Worm (Caenorhabditis elegans) whole organism, mixed stage, embryonic: ENCODE measurements around the gene F40F8.1.

Experiments
- M03D4.4 ChIP-seq: sonication (generic microtip); optimal IDR thresholded peaks from 2 replicates; lab custom pipeline; 2017; ENCODE audit warnings: mild to moderate bottlenecking, missing genetic modification characterization, missing compliant biosample characterization
- bed-3 ChIP-seq: fragments of 200-800 bp; sonication (Bioruptor generic); optimal IDR thresholded peaks from 3 replicates; lab custom pipeline; 2018; ENCODE audit warnings: mild to moderate bottlenecking, missing genetic modification characterization, moderate library complexity, missing compliant biosample characterization
- blmp-1 ChIP-seq: fragments of 150-350 bp; optimal IDR thresholded peaks from 2 replicates; lab custom pipeline; 2014; ENCODE audit warnings: missing biosample characterization, missing genetic modification characterization
- ceh-39 ChIP-seq: fragments of 150-350 bp; optimal IDR thresholded peaks from 2 replicates; lab custom pipeline; 2014; ENCODE audit warnings: missing biosample characterization, missing genetic modification characterization
- ceh-43 ChIP-seq: fragments of 200-800 bp; sonication (Bioruptor generic); optimal IDR thresholded peaks from 2 replicates; lab custom pipeline; 2018; ENCODE audit warnings: mild to moderate bottlenecking, missing genetic modification characterization, moderate library complexity, missing compliant biosample characterization
- ceh-83 ChIP-seq: fragments of 200-800 bp; sonication (Bioruptor generic); optimal IDR thresholded peaks from 2 replicates; lab custom pipeline; 2018; ENCODE audit warnings: mild to moderate bottlenecking, missing genetic modification characterization, missing compliant biosample characterization
- ces-1 ChIP-seq: fragments of 150-350 bp; optimal IDR thresholded peaks from 2 replicates; lab custom pipeline; 2014; ENCODE audit warnings: missing biosample characterization, missing genetic modification reagents, missing genetic modification characterization
- cnd-1 ChIP-seq: fragments of 200-800 bp; sonication (Bioruptor generic); optimal IDR thresholded peaks from 2 replicates; lab custom pipeline; 2018; ENCODE audit warnings: mild to moderate bottlenecking, missing genetic modification characterization, missing compliant biosample characterization
- drap-1 ChIP-seq: fragments of 200-800 bp; sonication (Bioruptor generic); optimal IDR thresholded peaks from 3 replicates; lab custom pipeline; 2018; ENCODE audit warnings: mild to moderate bottlenecking, missing genetic modification characterization, missing compliant biosample characterization
- elt-1 ChIP-seq: sonication (generic microtip); optimal IDR thresholded peaks from 2 replicates; lab custom pipeline; 2017; ENCODE audit warnings: missing genetic modification characterization, mild to moderate bottlenecking, missing compliant biosample characterization, antibody characterized with exemption, moderate library complexity, borderline replicate concordance; ENCODE audit not compliant: insufficient read depth
- elt-3 ChIP-seq: fragments of 150-350 bp; optimal IDR thresholded peaks from 2 replicates; lab custom pipeline; 2014; ENCODE audit warnings: missing biosample characterization, missing genetic modification characterization
- flh-1 ChIP-seq: fragments of 200-800 bp; sonication (Bioruptor generic); optimal IDR thresholded peaks from 2 replicates; lab custom pipeline; 2018; ENCODE audit warnings: mild to moderate bottlenecking, missing genetic modification characterization, moderate library complexity, missing compliant biosample characterization
- ham-2 ChIP-seq: fragments of 200-800 bp; sonication (Bioruptor generic); optimal IDR thresholded peaks from 2 replicates; lab custom pipeline; 2018; ENCODE audit warnings: mild to moderate bottlenecking, missing genetic modification characterization, missing compliant biosample characterization
- hlh-1 ChIP-seq: fragments of 150-350 bp; optimal IDR thresholded peaks from 2 replicates; lab custom pipeline; 2014; ENCODE audit warnings: missing biosample characterization, missing genetic modification reagents, missing genetic modification characterization
- lin-13 ChIP-seq: fragments of 150-350 bp; optimal IDR thresholded peaks from 2 replicates; lab custom pipeline; 2014; ENCODE audit warnings: missing biosample characterization, missing genetic modification characterization
- mab-5 ChIP-seq: fragments of 150-350 bp; optimal IDR thresholded peaks from 2 replicates; lab custom pipeline; 2014; ENCODE audit warnings: missing biosample characterization, missing genetic modification characterization
- mep-1 ChIP-seq: fragments of 150-350 bp; optimal IDR thresholded peaks from 2 replicates; lab custom pipeline; 2017; ENCODE audit warnings: missing biosample characterization, missing genetic modification reagents, missing genetic modification characterization, inconsistent platforms
- mls-2 ChIP-seq: sonication (generic microtip); optimal IDR thresholded peaks from 2 replicates; lab custom pipeline; 2016; ENCODE audit warnings: mild to moderate bottlenecking, missing genetic modification characterization, moderate library complexity, missing compliant biosample characterization
- nhr-12 ChIP-seq: fragments of 150-350 bp; optimal IDR thresholded peaks from 2 replicates; lab custom pipeline; 2014; ENCODE audit warnings: missing biosample characterization, missing genetic modification characterization
- nhr-2 ChIP-seq: fragments of 150-350 bp; optimal IDR thresholded peaks from 2 replicates; lab custom pipeline; 2014; ENCODE audit warnings: missing biosample characterization, missing genetic modification characterization
- nhr-237 ChIP-seq: fragments of 150-350 bp; optimal IDR thresholded peaks from 2 replicates; lab custom pipeline; 2014; ENCODE audit warnings: missing biosample characterization, missing genetic modification characterization
- nhr-28 ChIP-seq: fragments of 150-350 bp; optimal IDR thresholded peaks from 2 replicates; lab custom pipeline; 2014; ENCODE audit warnings: missing biosample characterization, missing genetic modification characterization
- nhr-76 ChIP-seq: sonication (generic microtip); optimal IDR thresholded peaks from 2 replicates; lab custom pipeline; 2017; ENCODE audit warnings: missing biosample characterization, missing genetic modification characterization
- pha-4 ChIP-seq: fragments of 150-350 bp; optimal IDR thresholded peaks from 2 replicates; lab custom pipeline; 2018; ENCODE audit warnings: missing biosample characterization, missing genetic modification reagents, missing genetic modification characterization
- snpc-4 ChIP-seq: fragments of 150-350 bp; optimal IDR thresholded peaks from 2 replicates; lab custom pipeline; 2014; ENCODE audit warnings: missing biosample characterization, missing genetic modification characterization
- sptf-1 ChIP-seq: sonication (generic microtip); optimal IDR thresholded peaks from 2 replicates; lab custom pipeline; 2017; ENCODE audit warnings: mild to moderate bottlenecking, missing genetic modification characterization, moderate library complexity, missing compliant biosample characterization
- tbx-8 ChIP-seq: fragments of 200-800 bp; sonication (Bioruptor generic); optimal IDR thresholded peaks from 2 replicates; lab custom pipeline; 2018; ENCODE audit warnings: mild to moderate bottlenecking, missing genetic modification characterization, moderate library complexity, missing compliant biosample characterization
- unc-120 ChIP-seq: sonication (generic microtip); optimal IDR thresholded peaks from 2 replicates; lab custom pipeline; 2017; ENCODE audit warnings: missing genetic modification characterization, missing compliant biosample characterization; ENCODE audit not compliant: poor library complexity, severe bottlenecking
- unc-39 ChIP-seq: fragments of 150-350 bp; optimal IDR thresholded peaks from 2 replicates; lab custom pipeline; 2014; ENCODE audit warnings: missing biosample characterization, missing genetic modification characterization
- unc-62 ChIP-seq: fragments of 150-350 bp; optimal IDR thresholded peaks from 2 replicates; lab custom pipeline; 2014; ENCODE audit warnings: missing biosample characterization, missing genetic modification reagents, missing genetic modification characterization
- zip-8 ChIP-seq: fragments of 150-350 bp; optimal IDR thresholded peaks from 2 replicates; lab custom pipeline; 2014; ENCODE audit warnings: missing biosample characterization, missing genetic modification characterization
- ztf-11 ChIP-seq: fragments of 150-350 bp; optimal IDR thresholded peaks from 2 replicates; lab custom pipeline; 2014; ENCODE audit warnings: missing biosample characterization, missing genetic modification characterization

Gene F40F8.1

ce11 chrII:11162390-11162789 is 34.9 kb downstream of the F40F8.1 start, which contains the start of gene ptr-13:
Gene ptr-13 (minus strand): TSS chrII:11162481.
- TF ChIP-seq snpc-4 (tag; lab: Kevin White, UChicago) (no peak), elt-1 (no peak), mls-2 (tag; lab: Kevin White, UChicago) (no peak), nhr-12 (tag; lab: Kevin White, UChicago) (no peak), blmp-1 (tag; lab: Kevin White, UChicago) (no peak), ceh-39 (tag; lab: Kevin White, UChicago) (no peak), drap-1 (no peak), unc-39 (tag; lab: Kevin White, UChicago) (no peak), pha-4 (tag; lab: Kevin White, UChicago) (no peak), nhr-76 (tag; lab: Kevin White, UChicago) (no peak), hlh-1 (tag; lab: Kevin White, UChicago) (no peak), nhr-2 (tag; lab: Kevin White, UChicago) (no peak), nhr-237 (tag; lab: Kevin White, UChicago) (no peak), tbx-8 (GFP tag; lab: Kevin White, UChicago) (no peak)

ce11 chrII:11163291-11163690 is 35.8 kb downstream of the F40F8.1 start:
- TF ChIP-seq ceh-39 (tag; lab: Kevin White, UChicago) (no peak), M03D4.4 (tag; lab: Kevin White, UChicago) (no peak), nhr-28 (tag; lab: Kevin White, UChicago) (no peak), ztf-11 (tag; lab: Kevin White, UChicago) (no peak), blmp-1 (tag; lab: Kevin White, UChicago) (no peak), elt-3 (tag; lab: Kevin White, UChicago) (no peak), mls-2 (tag; lab: Kevin White, UChicago) (no peak), nhr-237 (tag; lab: Kevin White, UChicago) (no peak), hlh-1 (tag; lab: Kevin White, UChicago) (no peak), lin-13 (no peak), ces-1 (GFP tag; lab: Kevin White, UChicago) (no peak), unc-62 (no peak), ceh-43 (no peak), sptf-1 (tag; lab: Kevin White, UChicago) (no peak), ham-2 (GFP tag; lab: Kevin White, UChicago) (no peak), elt-1 (no peak), zip-8 (tag; lab: Kevin White, UChicago) (no peak), nhr-76 (tag; lab: Kevin White, UChicago) (no peak), cnd-1 (tag; lab: Kevin White, UChicago) (no peak), mab-5 (tag; lab: Kevin White, UChicago) (no peak)

- TF ChIP-seq ces-1 (GFP tag; lab: Kevin White, UChicago) (peak; percentile 48), sptf-1 (tag; lab: Kevin White, UChicago) (peak; percentile 10), bed-3 (GFP tag; lab: Kevin White, UChicago) (no peak)
Measured at ce11 chrII:11166414-11166813, 39.0 kb downstream of the F40F8.1 start.

- TF ChIP-seq pha-4 (tag; lab: Kevin White, UChicago), result no peak
- TF ChIP-seq mep-1 (tag; lab: Kevin White, UChicago), result no peak
- no peak for TF ChIP-seq ceh-83 (GFP tag; lab: Kevin White, UChicago)
- no peak for TF ChIP-seq sptf-1 (tag; lab: Kevin White, UChicago)
- no peak for TF ChIP-seq drap-1
- no peak for TF ChIP-seq unc-120 (tag; lab: Kevin White, UChicago)
- TF ChIP-seq bed-3 (GFP tag; lab: Kevin White, UChicago), result no peak
- no peak for TF ChIP-seq nhr-2 (tag; lab: Kevin White, UChicago)
- TF ChIP-seq nhr-28 (tag; lab: Kevin White, UChicago), result no peak
- no peak for TF ChIP-seq flh-1 (GFP tag; lab: Kevin White, UChicago)
- TF ChIP-seq blmp-1 (tag; lab: Kevin White, UChicago), result no peak
- TF ChIP-seq tbx-8 (GFP tag; lab: Kevin White, UChicago), result no peak
- TF ChIP-seq ceh-43, result no peak
- TF ChIP-seq zip-8 (tag; lab: Kevin White, UChicago), result no peak
- TF ChIP-seq ceh-39 (tag; lab: Kevin White, UChicago), result no peak
- no peak for TF ChIP-seq ham-2 (GFP tag; lab: Kevin White, UChicago)
- TF ChIP-seq nhr-76 (tag; lab: Kevin White, UChicago), result no peak
Measured at ce11 chrII:11167039-11167438, 39.6 kb downstream of the F40F8.1 start.
